ENCODE assay signal across 2 fruit fly cellular contexts in the genomic region with DNA sequence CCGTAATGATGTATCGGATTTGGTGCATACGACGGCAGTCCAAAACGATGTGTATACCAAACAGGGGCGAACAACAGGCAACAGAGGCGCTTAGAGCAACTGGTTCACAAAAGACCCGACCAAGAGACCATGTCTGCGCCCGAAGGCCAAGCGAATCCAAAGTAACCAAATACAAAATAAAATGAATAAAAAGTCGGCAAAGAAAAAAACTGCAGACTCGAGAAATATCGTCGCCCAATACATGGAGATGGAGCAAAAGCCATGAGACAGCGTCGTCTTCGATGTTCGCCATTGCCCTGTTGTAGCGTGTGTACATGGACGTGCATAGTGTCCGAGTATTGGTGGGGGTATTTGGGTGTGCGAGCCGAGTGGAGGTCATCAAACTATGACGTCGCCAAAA.
TF ChIP-seq lines count a peak whose summit lies in the region.

No protein-coding gene starts in this region.

TF ChIP-seq in whole organism, embryonic, 481 proteins besides CTCF, POLR2A, EP300 and RAD21 (continued from another document):
- TF ChIP-seq C15 (GFP tag; IDR thresholded peaks at IDR 0.05; lab: Robert Waterston, UW) (no peak), Dll (GFP tag; IDR thresholded peaks at IDR 0.05; lab: Robert Waterston, UW; ENCODE audit: partially characterized antibody) (0 out of 4 replicates have a peak, but pooled peaks have one; percentile 17), ci (GFP tag; IDR thresholded peaks at IDR 0.05; lab: Robert Waterston, UW) (peak; percentile 35; the same call in 1 of the 3 replicates), CG32772 (GFP tag; IDR thresholded peaks at IDR 0.05; lab: Robert Waterston, UW) (no peak), CG2199 (GFP tag; IDR thresholded peaks at IDR 0.05; lab: Robert Waterston, UW) (0 out of 3 replicates have a peak, but pooled peaks have one; percentile 58), cg (GFP tag; optimal IDR thresholded peaks at IDR 0.05; lab: Kevin White, UChicago) (peak; percentile 14)

TF ChIP-seq in whole organism, prepupa, 60 proteins besides CTCF, POLR2A, EP300 and RAD21 (continued from another document):
- TF ChIP-seq CG1621 (tag; optimal IDR thresholded peaks at IDR 0.05; lab: Kevin White, UChicago) (no peak), dac (GFP tag; optimal IDR thresholded peaks at IDR 0.05; lab: Kevin White, UChicago) (no peak), achi (GFP tag; optimal IDR thresholded peaks at IDR 0.05; lab: Kevin White, UChicago) (no peak), OdsH (GFP tag; optimal IDR thresholded peaks at IDR 0.05; lab: Kevin White, UChicago) (no peak), CG32006 (GFP tag; optimal IDR thresholded peaks at IDR 0.05; lab: Kevin White, UChicago) (no peak), CG11294 (GFP tag; IDR thresholded peaks at IDR 0.05; lab: Robert Waterston, UW) (no peak), Sox102F (GFP tag; optimal IDR thresholded peaks at IDR 0.05; lab: Kevin White, UChicago) (no peak), CG6808 (GFP tag; optimal IDR thresholded peaks at IDR 0.05; lab: Kevin White, UChicago) (peak; percentile 38), Sox14 (GFP tag; optimal IDR thresholded peaks at IDR 0.05; lab: Kevin White, UChicago) (no peak), CG3032 (tag; optimal IDR thresholded peaks at IDR 0.05; lab: Kevin White, UChicago) (no peak), CG9139 (GFP tag; optimal IDR thresholded peaks at IDR 0.05; lab: Kevin White, UChicago) (peak; percentile 9), CG3919 (GFP tag; optimal IDR thresholded peaks at IDR 0.05; lab: Kevin White, UChicago) (no peak), esn (GFP tag; optimal IDR thresholded peaks at IDR 0.05; lab: Kevin White, UChicago) (no peak), CG10669 (GFP tag; optimal IDR thresholded peaks at IDR 0.05; lab: Kevin White, UChicago) (no peak), Gug (GFP tag; IDR thresholded peaks at IDR 0.05; lab: Robert Waterston, UW) (no peak), CG31627 (GFP tag; optimal IDR thresholded peaks at IDR 0.05; lab: Kevin White, UChicago) (no peak), CG4318 (GFP tag; optimal IDR thresholded peaks at IDR 0.05; lab: Kevin White, UChicago) (no peak), CG6792 (GFP tag; optimal IDR thresholded peaks at IDR 0.05; lab: Kevin White, UChicago) (no peak), CG7368 (GFP tag; optimal IDR thresholded peaks at IDR 0.05; lab: Kevin White, UChicago) (no peak), dsx (GFP tag; optimal IDR thresholded peaks at IDR 0.05; lab: Kevin White, UChicago; ENCODE audit: poor library complexity, severe bottlenecking) (peak; percentile 66), Eip93F (GFP tag; optimal IDR thresholded peaks at IDR 0.05; lab: Kevin White, UChicago) (no peak), CG34406 (GFP tag; optimal IDR thresholded peaks at IDR 0.05; lab: Kevin White, UChicago) (no peak), svp (GFP tag; lab: Kevin White, UChicago) (no peak), eg (GFP tag; IDR thresholded peaks at IDR 0.05; lab: Robert Waterston, UW) (peak; percentile 22; the same call in 1 of the 3 replicates), Lpt (GFP tag; optimal IDR thresholded peaks at IDR 0.05; lab: Kevin White, UChicago) (peak; percentile 34), CG15336 (GFP tag; IDR thresholded peaks at IDR 0.05; lab: Robert Waterston, UW) (0 out of 2 replicates have a peak, but pooled peaks have one; percentile 15)
